Fruit fly (Drosophila melanogaster): ENCODE measurements around the gene CG18478.
"Not testable (repeated sequence)": the region's sequence is repeated elsewhere in the genome, so short reads cannot be mapped to it uniquely, and the experiment has no call there.

CG18478 gene

dm6 chr2L:15629596-15630168 lies 40.3 kb upstream of the CG18478 start, which contains the start of gene CG18480 (continued):
- TF ChIP-seq CG6854 (GFP tag; optimal IDR thresholded peaks at IDR 0.05) (no peak), cyc (GFP tag; optimal IDR thresholded peaks at IDR 0.05) (peak; percentile 41)

dm6 chr2L:15641668-15642067 lies 28.3 kb upstream of the CG18478 start:
- no peak for TF ChIP-seq Blimp-1 (GFP tag; optimal IDR thresholded peaks at IDR 0.05)
- no peak for TF ChIP-seq Sox15 (GFP tag; optimal IDR thresholded peaks at IDR 0.05)
- TF ChIP-seq OdsH (GFP tag; optimal IDR thresholded peaks at IDR 0.05), result no peak

- no peak for TF ChIP-seq fd59A (GFP tag; optimal IDR thresholded peaks at IDR 0.05)
- TF ChIP-seq CG7368 (GFP tag; optimal IDR thresholded peaks at IDR 0.05), result no peak
- no peak for TF ChIP-seq CG34406 (GFP tag; optimal IDR thresholded peaks at IDR 0.05)
- peak; percentile 39 for TF ChIP-seq lz (GFP tag; optimal IDR thresholded peaks at IDR 0.05)
- TF ChIP-seq svp (GFP tag), result peak; percentile 34
- TF ChIP-seq Smox (GFP tag; optimal IDR thresholded peaks at IDR 0.05), result no peak
- peak; percentile 6 for TF ChIP-seq Met (GFP tag; optimal IDR thresholded peaks at IDR 0.05)
- TF ChIP-seq fd85E (GFP tag; optimal IDR thresholded peaks at IDR 0.05), result no peak
- no peak for TF ChIP-seq CG3919 (GFP tag; optimal IDR thresholded peaks at IDR 0.05)
- TF ChIP-seq fkh (GFP tag; optimal IDR thresholded peaks at IDR 0.05), result no peak
- TF ChIP-seq achi (GFP tag; optimal IDR thresholded peaks at IDR 0.05), result peak; percentile 0
- peak; percentile 23 for TF ChIP-seq Hr39 (GFP tag; optimal IDR thresholded peaks at IDR 0.05)
- TF ChIP-seq pdm3 (GFP tag; optimal IDR thresholded peaks at IDR 0.05), result peak; percentile 15
- no peak for TF ChIP-seq CG6163 (GFP tag; IDR thresholded peaks at IDR 0.05)
- no peak for TF ChIP-seq CG11902 (GFP tag; optimal IDR thresholded peaks at IDR 0.05)
- TF ChIP-seq Ets96B (tag; optimal IDR thresholded peaks at IDR 0.05), result no peak
- TF ChIP-seq cyc (GFP tag; optimal IDR thresholded peaks at IDR 0.05), result peak; percentile 24
- no peak for TF ChIP-seq CG8319 (GFP tag; optimal IDR thresholded peaks at IDR 0.05)
- no peak for TF ChIP-seq esn (GFP tag; optimal IDR thresholded peaks at IDR 0.05)
- TF ChIP-seq CG31627 (GFP tag; optimal IDR thresholded peaks at IDR 0.05), result peak; percentile 37
Measured at dm6 chr2L:15643791-15644190, 26.2 kb upstream of the CG18478 start.

- TF ChIP-seq CG10631, Smox, CG6276 (GFP tag; optimal IDR thresholded peaks at IDR 0.05): not testable (repeated sequence)
Measured at dm6 chr2L:15659374-15659773, 10.6 kb upstream of the CG18478 start, which contains the start of gene CG44141. TSS of gene CG44141 (minus strand) at chr2L:15659474.

DNA sequence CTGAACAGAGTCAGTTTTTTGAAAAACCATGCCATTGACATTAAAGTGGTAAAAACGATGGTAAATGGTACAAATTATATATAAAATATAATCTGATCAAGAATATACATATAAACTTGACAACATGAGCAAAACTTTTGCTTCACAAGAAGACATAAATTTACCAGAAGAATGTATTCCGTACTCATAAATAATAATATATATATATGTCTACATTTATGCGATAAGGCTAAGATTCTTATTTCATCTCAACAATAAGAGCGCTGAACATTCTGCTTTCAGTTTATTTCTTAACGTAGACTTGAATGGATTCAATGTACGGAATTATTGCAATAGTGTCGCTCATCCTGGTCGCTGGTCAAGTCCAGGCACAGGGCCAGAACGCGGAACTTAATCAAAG lies 9.2 kb upstream of the CG18478 start, which contains the start of gene CG18477:
Gene CG18477 (plus strand): TSS at position 301 of the 400 bp plus-strand sequence.
- not testable (repeated sequence) for TF ChIP-seq OdsH, CG8319, fd85E (GFP tag; optimal IDR thresholded peaks at IDR 0.05)

DNA sequence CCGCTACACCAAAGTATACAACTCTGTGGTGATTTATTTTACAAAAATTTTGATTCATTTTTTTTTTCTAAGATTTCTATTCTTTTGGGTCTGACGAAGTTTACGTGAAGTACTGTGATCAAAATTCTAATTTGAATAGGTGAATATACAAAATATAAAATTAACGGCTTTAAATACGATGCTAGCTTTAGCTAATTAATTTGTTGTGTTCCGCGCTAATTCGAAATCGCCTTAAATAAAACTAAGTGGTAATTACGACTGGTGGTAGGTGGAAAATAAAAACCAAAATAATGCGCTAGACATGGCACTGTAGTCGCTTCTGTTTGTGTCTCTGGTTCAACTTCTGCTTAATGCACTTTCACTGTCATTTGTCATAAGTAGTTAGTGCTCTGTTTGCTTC lies 6.0 kb downstream of the CG18478 start, which contains the start of gene CG43923:
Gene CG43923 (minus strand): TSS at position 101 of the 400 bp plus-strand sequence.
- not testable (repeated sequence) for TF ChIP-seq CG10669, fd85E, OdsH (GFP tag; optimal IDR thresholded peaks at IDR 0.05)

- TF ChIP-seq CG31627, CG10631, pdm3 (GFP tag; optimal IDR thresholded peaks at IDR 0.05): not testable (repeated sequence)
Measured at dm6 chr2L:15694371-15694770, 24.4 kb downstream of the CG18478 start, which contains the start of gene CG44140. TSS of gene CG44140 (minus strand) at chr2L:15694471.
